Worm (Caenorhabditis elegans) whole organism, late embryonic: ENCODE measurements around the gene srx-46.

ENCODE experiments used
- C08G9.2 ChIP-seq: sonication (generic microtip); optimal IDR thresholded peaks from 2 replicates; lab custom pipeline; 2016; ENCODE audit warnings: mild to moderate bottlenecking, missing genetic modification characterization, moderate library complexity, missing compliant biosample characterization
- F13H6.1 ChIP-seq: sonication (generic microtip); optimal IDR thresholded peaks from 2 replicates; lab custom pipeline; 2016; ENCODE audit warnings: missing genetic modification characterization, missing compliant biosample characterization
- T23F11.4 ChIP-seq: fragments of 200-800 bp; sonication (Bioruptor generic); optimal IDR thresholded peaks from 2 replicates; lab custom pipeline; 2018; ENCODE audit warnings: mild to moderate bottlenecking, missing genetic modification characterization, missing compliant biosample characterization
- Y22D7AL.16 ChIP-seq: sonication (generic microtip); optimal IDR thresholded peaks from 2 replicates; lab custom pipeline; 2016; ENCODE audit warnings: missing genetic modification characterization, missing compliant biosample characterization
- ahr-1 ChIP-seq: sonication (generic microtip); optimal IDR thresholded peaks from 2 replicates; lab custom pipeline; 2016; ENCODE audit warnings: missing genetic modification characterization, missing compliant biosample characterization
- ama-1 ChIP-seq: fragments of 150-350 bp; optimal IDR thresholded peaks from 2 replicates; lab custom pipeline; 2014
- ceh-19 ChIP-seq: fragments of 200-800 bp; sonication (Bioruptor generic); optimal IDR thresholded peaks from 2 replicates; lab custom pipeline; 2018; ENCODE audit warnings: mild to moderate bottlenecking, missing genetic modification characterization, missing compliant biosample characterization
- ceh-2 ChIP-seq: sonication (generic microtip); optimal IDR thresholded peaks from 2 replicates; lab custom pipeline; 2016; ENCODE audit warnings: missing genotype, missing genetic modification characterization, missing compliant biosample characterization
- ceh-31 ChIP-seq: sonication (generic microtip); optimal IDR thresholded peaks from 2 replicates; lab custom pipeline; 2016; ENCODE audit warnings: missing genetic modification characterization, missing compliant biosample characterization
- ceh-6 ChIP-seq: fragments of 200-800 bp; sonication (Bioruptor generic); optimal IDR thresholded peaks from 2 replicates; lab custom pipeline; 2018; ENCODE audit warnings: mild to moderate bottlenecking, missing genetic modification characterization, missing compliant biosample characterization
- ceh-9 ChIP-seq: sonication (generic microtip); optimal IDR thresholded peaks from 2 replicates; lab custom pipeline; 2016; ENCODE audit warnings: mild to moderate bottlenecking, missing genetic modification characterization, inconsistent platforms, missing compliant biosample characterization
- che-1 ChIP-seq: sonication (generic microtip); optimal IDR thresholded peaks from 2 replicates; lab custom pipeline; 2016; ENCODE audit warnings: mild to moderate bottlenecking, missing genetic modification characterization, missing compliant biosample characterization
- elt-2 ChIP-seq: sonication (generic microtip); optimal IDR thresholded peaks from 2 replicates; lab custom pipeline; 2016; ENCODE audit warnings: missing genetic modification reagents, missing genetic modification characterization, missing compliant biosample characterization
- eyg-1 ChIP-seq: sonication (generic microtip); optimal IDR thresholded peaks from 2 replicates; lab custom pipeline; 2016; ENCODE audit warnings: missing genotype, missing genetic modification characterization, missing compliant biosample characterization
- fkh-10 ChIP-seq: fragments of 150-350 bp; optimal IDR thresholded peaks from 2 replicates; lab custom pipeline; 2014; ENCODE audit warnings: missing biosample characterization, missing genetic modification reagents, missing genetic modification characterization
- fkh-6 ChIP-seq: sonication (generic microtip); optimal IDR thresholded peaks from 2 replicates; lab custom pipeline; 2016; ENCODE audit warnings: missing genetic modification characterization, missing compliant biosample characterization
- hlh-13 ChIP-seq: fragments of 200-800 bp; sonication (Bioruptor generic); optimal IDR thresholded peaks from 2 replicates; lab custom pipeline; 2018; ENCODE audit warnings: mild to moderate bottlenecking, missing genetic modification characterization, missing compliant biosample characterization
- hlh-15 ChIP-seq: sonication (generic microtip); optimal IDR thresholded peaks from 2 replicates; lab custom pipeline; 2016; ENCODE audit warnings: missing genetic modification characterization, missing compliant biosample characterization
- hlh-6 ChIP-seq: sonication (generic microtip); optimal IDR thresholded peaks from 2 replicates; lab custom pipeline; 2016; ENCODE audit warnings: missing genotype, missing genetic modification characterization, missing compliant biosample characterization
- lim-6 ChIP-seq: sonication (generic microtip); optimal IDR thresholded peaks from 2 replicates; lab custom pipeline; 2016; ENCODE audit warnings: missing genetic modification characterization, missing compliant biosample characterization
- madf-2 ChIP-seq: sonication (generic microtip); optimal IDR thresholded peaks from 2 replicates; lab custom pipeline; 2017; ENCODE audit warnings: missing genetic modification characterization, missing compliant biosample characterization
- mec-3 ChIP-seq: sonication (generic microtip); optimal IDR thresholded peaks from 2 replicates; lab custom pipeline; 2016; ENCODE audit warnings: borderline replicate concordance, missing genetic modification characterization, missing compliant biosample characterization
- nfya-1 ChIP-seq: sonication (generic microtip); optimal IDR thresholded peaks from 2 replicates; lab custom pipeline; 2017; ENCODE audit warnings: missing genetic modification characterization, mild to moderate bottlenecking, missing compliant biosample characterization, antibody characterized with exemption, moderate library complexity
- npax-4 ChIP-seq: sonication (generic microtip); optimal IDR thresholded peaks from 2 replicates; lab custom pipeline; 2016; ENCODE audit warnings: missing genetic modification characterization, missing compliant biosample characterization
- pag-3 ChIP-seq: sonication (generic microtip); optimal IDR thresholded peaks from 2 replicates; lab custom pipeline; 2016; ENCODE audit warnings: missing compliant biosample characterization, missing genetic modification characterization, borderline replicate concordance
- pha-2 ChIP-seq: sonication (generic microtip); optimal IDR thresholded peaks from 2 replicates; lab custom pipeline; 2017; ENCODE audit warnings: mild to moderate bottlenecking, missing genetic modification characterization, missing compliant biosample characterization
- pha-4 ChIP-seq: fragments of 150-350 bp; optimal IDR thresholded peaks from 2 replicates; lab custom pipeline; 2018; ENCODE audit warnings: missing biosample characterization, missing genetic modification reagents, missing genetic modification characterization
- ref-2 ChIP-seq: sonication (generic microtip); optimal IDR thresholded peaks from 2 replicates; lab custom pipeline; 2016; ENCODE audit warnings: missing genetic modification characterization, missing compliant biosample characterization
- rnt-1 ChIP-seq: sonication (generic microtip); optimal IDR thresholded peaks from 2 replicates; lab custom pipeline; 2016; ENCODE audit warnings: missing genetic modification characterization, missing compliant biosample characterization
- sox-2 ChIP-seq: fragments of 200-800 bp; sonication (Bioruptor generic); IDR thresholded peaks from 2 replicates; pipeline ENCODE4 v1.3.6; 2022; ENCODE audit warnings: missing genetic modification reagents, missing genetic modification characterization, missing compliant biosample characterization
- syd-9 ChIP-seq: sonication (generic microtip); optimal IDR thresholded peaks from 2 replicates; lab custom pipeline; 2016; ENCODE audit warnings: mild to moderate bottlenecking, missing genetic modification characterization, moderate library complexity, missing compliant biosample characterization
- tbx-7 ChIP-seq: sonication (generic microtip); optimal IDR thresholded peaks from 2 replicates; lab custom pipeline; 2016; ENCODE audit warnings: missing genotype, missing genetic modification characterization, missing compliant biosample characterization
- ttx-3 ChIP-seq: sonication (generic microtip); optimal IDR thresholded peaks from 2 replicates; lab custom pipeline; 2016; ENCODE audit warnings: missing genetic modification reagents, missing genetic modification characterization, missing compliant biosample characterization
- unc-3 ChIP-seq, 2 experiments: fragments of 200-800 bp in 1 of 2; sonication (Bioruptor generic) in 1 of 2; sonication (generic microtip) in 1 of 2; conservative IDR thresholded peaks in 1 of 2; optimal IDR thresholded peaks in 1 of 2; 2 replicates each; pipeline versions ENCODE4 v1.3.6 to Lab custom; 2016 to 2022; ENCODE audit warnings: missing compliant biosample characterization in 2 of 2, missing genetic modification characterization in 2 of 2, missing genetic modification reagents in 1 of 2
- unc-42 ChIP-seq: sonication (generic microtip); optimal IDR thresholded peaks from 2 replicates; lab custom pipeline; 2016; ENCODE audit warnings: missing genotype, missing genetic modification characterization, missing compliant biosample characterization
- unc-55 ChIP-seq: sonication (generic microtip); optimal IDR thresholded peaks from 2 replicates; lab custom pipeline; 2017; ENCODE audit warnings: missing biosample characterization, missing genetic modification reagents, missing genetic modification characterization

The srx-46 gene

ce11 chrV:9375378-9375777, 22.3 kb downstream of the srx-46 start, which contains the start of gene E02C12.9:
Gene E02C12.9, minus strand, starts transcription at chrV:9375478.
- TF ChIP-seq sox-2 (GFP tag; lab: Robert Waterston, UW): no peak
- TF ChIP-seq pag-3: no peak
- no peak for TF ChIP-seq ttx-3 (tag; lab: Kevin White, UChicago)
- TF ChIP-seq unc-55 (GFP tag; lab: Kevin White, UChicago): no peak
- TF ChIP-seq rnt-1: no peak
- no peak for TF ChIP-seq ceh-19 (GFP tag; lab: Kevin White, UChicago)
- no peak for TF ChIP-seq nfya-1 (tag; lab: Kevin White, UChicago)
- no peak for TF ChIP-seq F13H6.1 (tag; lab: Kevin White, UChicago)
- no peak for TF ChIP-seq syd-9 (tag; lab: Kevin White, UChicago)
- TF ChIP-seq npax-4 (tag; lab: Kevin White, UChicago): no peak
- TF ChIP-seq ceh-31 (tag; lab: Kevin White, UChicago): no peak
- no peak for TF ChIP-seq ceh-6

ce11 chrV:9376417-9376816, 23.4 kb downstream of the srx-46 start, which contains the start of gene E02C12.19:
Gene E02C12.19, minus strand, starts transcription at chrV:9376517.
- TF ChIP-seq fkh-10 (GFP tag; lab: Kevin White, UChicago): no peak
- no peak for TF ChIP-seq ref-2 (tag; lab: Kevin White, UChicago)
- no peak for TF ChIP-seq unc-42 (tag; lab: Kevin White, UChicago)
- TF ChIP-seq che-1 (tag; lab: Kevin White, UChicago): no peak
- TF ChIP-seq elt-2 (tag; lab: Kevin White, UChicago): no peak
- no peak for TF ChIP-seq hlh-6
- TF ChIP-seq pha-2 (tag; lab: Kevin White, UChicago): no peak
- no peak for TF ChIP-seq syd-9 (tag; lab: Kevin White, UChicago)
- no peak for TF ChIP-seq T23F11.4 (GFP tag; lab: Kevin White, UChicago)
- TF ChIP-seq fkh-6 (tag; lab: Kevin White, UChicago): no peak
- no peak for TF ChIP-seq madf-2 (tag; lab: Kevin White, UChicago)
- TF ChIP-seq ceh-9 (tag; lab: Kevin White, UChicago): no peak
- no peak for TF ChIP-seq tbx-7 (tag; lab: Kevin White, UChicago)

ce11 chrV:9378335-9378734, 25.3 kb downstream of the srx-46 start, which contains the start of gene E02C12.10:
Gene E02C12.10, minus strand, starts transcription at chrV:9378409.
- no peak for TF ChIP-seq unc-3 (GFP tag; conservative IDR thresholded peaks at IDR 0.05; lab: Robert Waterston, UW)
- no peak for TF ChIP-seq unc-3 (tag; optimal IDR thresholded peaks at IDR 0.05; lab: Kevin White, UChicago)
- TF ChIP-seq ceh-2 (tag; lab: Kevin White, UChicago): no peak
- no peak for TF ChIP-seq mec-3
- TF ChIP-seq npax-4 (tag; lab: Kevin White, UChicago): no peak
- no peak for TF ChIP-seq ahr-1 (tag; lab: Kevin White, UChicago)
- TF ChIP-seq fkh-10 (GFP tag; lab: Kevin White, UChicago): no peak
- no peak for TF ChIP-seq hlh-6
- TF ChIP-seq pha-4 (tag; lab: Kevin White, UChicago): no peak
- no peak for TF ChIP-seq ttx-3 (tag; lab: Kevin White, UChicago)
- TF ChIP-seq hlh-15 (tag; lab: Kevin White, UChicago): no peak
- no peak for TF ChIP-seq Y22D7AL.16 (tag; lab: Kevin White, UChicago)
- TF ChIP-seq fkh-6 (tag; lab: Kevin White, UChicago): no peak
- TF ChIP-seq C08G9.2 (tag; lab: Kevin White, UChicago): no peak
- no peak for TF ChIP-seq eyg-1 (tag; lab: Kevin White, UChicago)
- no peak for TF ChIP-seq ceh-9 (tag; lab: Kevin White, UChicago)
- TF ChIP-seq lim-6 (tag; lab: Kevin White, UChicago): no peak
- TF ChIP-seq tbx-7 (tag; lab: Kevin White, UChicago): no peak
- no peak for TF ChIP-seq hlh-13 (GFP tag; lab: Kevin White, UChicago)
- no peak for TF ChIP-seq ama-1 (lab: Kevin White, UChicago)
- TF ChIP-seq ref-2 (tag; lab: Kevin White, UChicago): no peak
